Worm (Caenorhabditis elegans) whole organism, L3 larva: Measurements from ENCODE around the gene K11G9.5.
A peak's percentile ranks its signal among the peaks of the same experiment; 100 is the strongest.

Source experiments
- R02D3.7 ChIP-seq: fragments of 150-350 bp; optimal IDR thresholded peaks from 2 replicates; lab custom pipeline; 2014; ENCODE audit warnings: missing biosample characterization, missing genetic modification characterization
- ZK546.5 ChIP-seq: sonication (generic microtip); optimal IDR thresholded peaks from 2 replicates; lab custom pipeline; 2017; ENCODE audit warnings: missing biosample characterization, missing genetic modification characterization
- aly-2 ChIP-seq: fragments of 150-350 bp; optimal IDR thresholded peaks from 2 replicates; lab custom pipeline; 2014; ENCODE audit warnings: missing biosample characterization, missing genetic modification characterization
- ama-1 ChIP-seq: fragments of 150-350 bp; optimal IDR thresholded peaks from 2 replicates; lab custom pipeline; 2018
- ceh-28 ChIP-seq: fragments of 150-350 bp; optimal IDR thresholded peaks from 2 replicates; lab custom pipeline; 2014; ENCODE audit warnings: missing biosample characterization, missing genetic modification reagents, missing genetic modification characterization
- ceh-82 ChIP-seq: fragments of 150-350 bp; optimal IDR thresholded peaks from 2 replicates; lab custom pipeline; 2014; ENCODE audit warnings: missing biosample characterization, missing genetic modification characterization
- ceh-9 ChIP-seq: sonication (generic microtip); optimal IDR thresholded peaks from 2 replicates; lab custom pipeline; 2018; ENCODE audit warnings: missing biosample characterization, missing genetic modification characterization
- daf-12 ChIP-seq: fragments of 150-350 bp; optimal IDR thresholded peaks from 2 replicates; lab custom pipeline; 2014; ENCODE audit warnings: missing biosample characterization, missing genetic modification reagents, missing genetic modification characterization
- egl-27 ChIP-seq: sonication (generic microtip); optimal IDR thresholded peaks from 4 replicates; lab custom pipeline; 2017; ENCODE audit warnings: missing biosample characterization, missing genetic modification reagents, missing genetic modification characterization
- egl-5 ChIP-seq: fragments of 150-350 bp; optimal IDR thresholded peaks from 2 replicates; lab custom pipeline; 2017; ENCODE audit warnings: missing biosample characterization, missing genetic modification reagents, missing genetic modification characterization, inconsistent platforms
- elt-1 ChIP-seq: fragments of 150-350 bp; optimal IDR thresholded peaks from 2 replicates; lab custom pipeline; 2014; ENCODE audit warnings: missing biosample characterization, missing genetic modification characterization
- elt-2 ChIP-seq: sonication (generic microtip); optimal IDR thresholded peaks from 2 replicates; lab custom pipeline; 2016; ENCODE audit warnings: missing genetic modification reagents, mild to moderate bottlenecking, missing genetic modification characterization, missing compliant biosample characterization
- eor-1 ChIP-seq, 2 experiments: fragments of 150-350 bp; optimal IDR thresholded peaks; 2 replicates each; lab custom pipeline; 2014 to 2018; ENCODE audit warnings: missing biosample characterization in 2 of 2, missing genetic modification characterization in 2 of 2
- fkh-10 ChIP-seq: sonication (generic microtip); optimal IDR thresholded peaks from 2 replicates; lab custom pipeline; 2017; ENCODE audit warnings: missing biosample characterization, missing genetic modification reagents, missing genetic modification characterization
- fkh-2 ChIP-seq: fragments of 150-350 bp; optimal IDR thresholded peaks from 2 replicates; lab custom pipeline; 2014; ENCODE audit warnings: missing biosample characterization, missing genetic modification reagents, missing genetic modification characterization
- hmg-11 ChIP-seq: sonication (generic microtip); optimal IDR thresholded peaks from 2 replicates; lab custom pipeline; 2016; ENCODE audit warnings: missing genetic modification characterization, missing compliant biosample characterization
- jun-1 ChIP-seq: fragments of 150-350 bp; optimal IDR thresholded peaks from 2 replicates; lab custom pipeline; 2014; ENCODE audit warnings: missing biosample characterization, missing genetic modification reagents, missing genetic modification characterization
- lin-15B ChIP-seq: fragments of 150-350 bp; optimal IDR thresholded peaks from 2 replicates; lab custom pipeline; 2014; ENCODE audit warnings: missing biosample characterization, missing genetic modification characterization
- lin-39 ChIP-seq: fragments of 150-350 bp; optimal IDR thresholded peaks from 2 replicates; lab custom pipeline; 2018; ENCODE audit warnings: missing biosample characterization, missing genetic modification reagents, missing genetic modification characterization
- lsy-12 ChIP-seq: sonication (generic microtip); optimal IDR thresholded peaks from 2 replicates; lab custom pipeline; 2016; ENCODE audit warnings: mild to moderate bottlenecking, missing genetic modification characterization, missing compliant biosample characterization
- mdl-1 ChIP-seq: fragments of 150-350 bp; optimal IDR thresholded peaks from 2 replicates; lab custom pipeline; 2014; ENCODE audit warnings: missing biosample characterization, missing genetic modification characterization
- mml-1 ChIP-seq: fragments of 150-350 bp; sonication (generic microtip); optimal IDR thresholded peaks from 3 replicates; lab custom pipeline; 2014; ENCODE audit warnings: missing biosample characterization, missing genetic modification characterization
- nfya-1 ChIP-seq: sonication (generic microtip); optimal IDR thresholded peaks from 2 replicates; lab custom pipeline; 2017; ENCODE audit warnings: missing genetic modification characterization, mild to moderate bottlenecking, missing compliant biosample characterization, antibody characterized with exemption, moderate library complexity; ENCODE audit not compliant: insufficient read depth
- nhr-11 ChIP-seq: fragments of 150-350 bp; optimal IDR thresholded peaks from 2 replicates; lab custom pipeline; 2014; ENCODE audit warnings: missing biosample characterization, missing genetic modification characterization
- nhr-12 ChIP-seq: fragments of 150-350 bp; optimal IDR thresholded peaks from 2 replicates; lab custom pipeline; 2014; ENCODE audit warnings: missing biosample characterization, missing genetic modification characterization
- nhr-23 ChIP-seq: fragments of 150-350 bp; optimal IDR thresholded peaks from 2 replicates; lab custom pipeline; 2014; ENCODE audit warnings: missing biosample characterization, missing genetic modification reagents, missing genetic modification characterization
- nhr-237 ChIP-seq: fragments of 150-350 bp; optimal IDR thresholded peaks from 2 replicates; lab custom pipeline; 2014; ENCODE audit warnings: missing biosample characterization, missing genetic modification characterization
- nhr-25 ChIP-seq: sonication (generic microtip); optimal IDR thresholded peaks from 2 replicates; lab custom pipeline; 2017; ENCODE audit warnings: missing biosample characterization, missing genetic modification characterization
- nhr-43 ChIP-seq: sonication (generic microtip); optimal IDR thresholded peaks from 2 replicates; lab custom pipeline; 2016; ENCODE audit warnings: mild to moderate bottlenecking, missing genetic modification characterization, missing compliant biosample characterization; ENCODE audit not compliant: poor library complexity, severe bottlenecking
- nhr-76 ChIP-seq: fragments of 150-350 bp; sonication (generic microtip); optimal IDR thresholded peaks from 5 replicates; lab custom pipeline; 2014; ENCODE audit warnings: missing biosample characterization, missing genetic modification characterization
- nhr-77 ChIP-seq: fragments of 150-350 bp; optimal IDR thresholded peaks from 2 replicates; lab custom pipeline; 2014; ENCODE audit warnings: missing biosample characterization, missing genetic modification characterization
- pha-4 ChIP-seq: fragments of 150-350 bp; optimal IDR thresholded peaks from 2 replicates; lab custom pipeline; 2014; ENCODE audit warnings: missing biosample characterization, missing genetic modification reagents, missing genetic modification characterization
- pqm-1 ChIP-seq: fragments of 150-350 bp; optimal IDR thresholded peaks from 2 replicates; lab custom pipeline; 2017; ENCODE audit warnings: missing biosample characterization, missing genetic modification characterization, inconsistent platforms
- skn-1 ChIP-seq: fragments of 150-350 bp; optimal IDR thresholded peaks from 2 replicates; lab custom pipeline; 2014; ENCODE audit warnings: missing biosample characterization, missing genetic modification characterization
- snpc-4 ChIP-seq: fragments of 150-350 bp; optimal IDR thresholded peaks from 2 replicates; lab custom pipeline; 2014; ENCODE audit warnings: missing biosample characterization, missing genetic modification characterization
- tbx-2 ChIP-seq: sonication (generic microtip); optimal IDR thresholded peaks from 2 replicates; lab custom pipeline; 2016; ENCODE audit warnings: mild to moderate bottlenecking, missing genetic modification characterization, missing compliant biosample characterization
- ztf-11 ChIP-seq: fragments of 150-350 bp; optimal IDR thresholded peaks from 2 replicates; lab custom pipeline; 2014; ENCODE audit warnings: missing biosample characterization, missing genetic modification characterization

Gene K11G9.5

DNA sequence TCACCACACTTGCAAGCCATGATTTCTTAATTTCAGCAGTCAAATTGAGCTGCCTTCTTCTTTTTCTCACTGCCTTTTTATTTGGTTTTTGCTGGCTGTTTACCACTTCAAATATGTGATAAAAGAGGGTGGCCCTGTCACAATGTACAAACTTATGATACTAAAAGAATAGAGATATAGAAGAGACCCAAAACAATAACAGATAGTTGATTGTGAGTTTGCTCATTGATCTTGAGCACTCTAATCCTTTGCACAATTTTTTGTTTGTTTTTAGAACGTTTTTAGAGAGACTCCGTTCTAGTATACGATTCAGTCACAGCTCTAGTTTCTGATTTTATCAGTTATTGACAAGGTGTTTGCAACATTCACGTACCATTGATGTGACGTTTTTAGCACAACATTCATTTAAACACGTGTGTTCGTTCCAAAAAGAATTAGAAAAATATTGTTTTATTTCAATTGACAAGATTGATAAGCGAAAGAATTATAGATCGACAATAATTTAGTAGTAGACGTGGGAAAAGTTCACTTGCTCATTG, 3.6 kb upstream of the K11G9.5 start, which contains the start of gene mtl-1:
Gene mtl-1, minus strand, starts transcription at position 51 of the 539 bp plus-strand sequence.
- no peak for TF ChIP-seq nhr-237 (tag; lab: Kevin White, UChicago)
- TF ChIP-seq nhr-11 (tag; lab: Kevin White, UChicago): no peak
- peak; percentile 84 for TF ChIP-seq pqm-1 (tag; lab: Kevin White, UChicago)
- no peak for TF ChIP-seq nhr-12 (tag; lab: Kevin White, UChicago)
- TF ChIP-seq eor-1 (tag; optimal IDR thresholded peaks at IDR 0.05; lab: Kevin White, UChicago): no peak
- no peak for TF ChIP-seq ceh-82 (tag; lab: Kevin White, UChicago)
- no peak for TF ChIP-seq lsy-12 (tag; lab: Kevin White, UChicago)
- no peak for TF ChIP-seq nhr-43 (tag; lab: Kevin White, UChicago)
- no peak for TF ChIP-seq daf-12 (tag; lab: Kevin White, UChicago)
- TF ChIP-seq R02D3.7 (tag; lab: Kevin White, UChicago): no peak
- no peak for TF ChIP-seq ceh-28 (tag; lab: Kevin White, UChicago)
- TF ChIP-seq nhr-23 (tag; lab: Kevin White, UChicago): no peak
- no peak for TF ChIP-seq nfya-1 (tag; lab: Kevin White, UChicago)
- peak; percentile 53 for TF ChIP-seq elt-2 (tag; lab: Kevin White, UChicago)
- TF ChIP-seq ZK546.5 (tag; lab: Kevin White, UChicago): no peak
- no peak for TF ChIP-seq hmg-11 (tag; lab: Kevin White, UChicago)
- no peak for TF ChIP-seq ztf-11 (tag; lab: Kevin White, UChicago)
- no peak for TF ChIP-seq nhr-25 (tag; lab: Kevin White, UChicago)
- no peak for TF ChIP-seq nhr-77 (tag; lab: Kevin White, UChicago)
- no peak for TF ChIP-seq mdl-1 (tag; lab: Kevin White, UChicago)
- no peak for TF ChIP-seq lin-15B (tag; lab: Kevin White, UChicago)
- no peak for TF ChIP-seq mml-1 (tag; lab: Kevin White, UChicago)
- no peak for TF ChIP-seq fkh-10 (GFP tag; lab: Kevin White, UChicago)
- TF ChIP-seq pha-4 (tag; lab: Kevin White, UChicago): peak; percentile 37
- TF ChIP-seq tbx-2: no peak
- no peak for TF ChIP-seq snpc-4 (tag; lab: Kevin White, UChicago)
- TF ChIP-seq fkh-2 (tag; lab: Kevin White, UChicago): no peak
- no peak for TF ChIP-seq nhr-76
- TF ChIP-seq elt-1 (tag; lab: Kevin White, UChicago): no peak
- no peak for TF ChIP-seq aly-2 (tag; lab: Kevin White, UChicago)
- TF ChIP-seq jun-1 (tag; lab: Kevin White, UChicago): no peak
- peak; percentile 8 for TF ChIP-seq ama-1 (lab: Kevin White, UChicago)

DNA sequence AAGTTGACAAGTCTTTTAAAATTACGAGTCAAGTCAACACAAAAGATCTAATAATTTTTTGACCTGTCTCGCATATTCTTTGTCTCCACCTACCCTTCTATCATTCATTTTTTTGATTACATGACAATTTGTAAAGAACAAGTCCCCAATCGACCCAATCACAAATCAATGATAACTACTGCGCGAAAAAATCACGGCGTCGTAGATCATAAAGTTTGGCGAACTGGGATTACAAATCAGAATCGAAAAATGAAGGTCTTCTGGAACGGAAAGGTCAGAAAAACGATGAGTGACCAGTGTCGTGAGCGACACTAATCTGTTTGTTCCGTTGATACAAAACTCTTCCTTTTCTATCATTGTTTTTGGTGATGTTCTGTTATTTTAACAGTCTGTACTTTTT, 1.8 kb upstream of the K11G9.5 start:
- TF ChIP-seq nhr-43 (tag; lab: Kevin White, UChicago): no peak
- no peak for TF ChIP-seq ceh-9 (tag; lab: Kevin White, UChicago)
- TF ChIP-seq pha-4 (tag; lab: Kevin White, UChicago): no peak
- peak; percentile 62 for TF ChIP-seq nhr-25 (tag; lab: Kevin White, UChicago)
- no peak for TF ChIP-seq egl-5 (tag; lab: Kevin White, UChicago)

DNA sequence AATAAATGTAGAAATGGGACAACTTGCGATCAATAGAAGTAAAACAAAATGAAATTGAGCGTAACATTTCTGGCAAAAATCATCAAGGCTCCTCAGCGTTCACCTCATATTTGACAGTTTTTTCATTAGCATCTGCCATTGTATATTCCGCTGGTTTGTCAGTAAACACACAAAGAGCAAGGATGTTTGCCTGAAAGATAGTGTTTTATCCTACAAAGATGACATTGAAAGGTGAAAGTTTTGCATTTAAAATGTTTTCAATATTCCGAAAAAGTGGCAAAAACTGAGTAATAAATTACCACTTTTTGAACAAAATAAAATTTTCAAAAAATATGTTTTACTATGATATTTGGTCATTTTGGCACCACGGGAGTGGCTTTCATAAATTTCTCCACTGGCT, 2.3 kb downstream of the K11G9.5 start:
- no peak for TF ChIP-seq nhr-11 (tag; lab: Kevin White, UChicago)
- TF ChIP-seq ztf-11 (tag; lab: Kevin White, UChicago): no peak
- TF ChIP-seq daf-12 (tag; lab: Kevin White, UChicago): no peak
- TF ChIP-seq ceh-28 (tag; lab: Kevin White, UChicago): no peak
- no peak for TF ChIP-seq eor-1 (tag; optimal IDR thresholded peaks at IDR 0.05; lab: Kevin White, UChicago)
- no peak for TF ChIP-seq lin-39 (tag; lab: Kevin White, UChicago)
- TF ChIP-seq elt-1 (tag; lab: Kevin White, UChicago): no peak
- TF ChIP-seq egl-27 (tag; lab: Kevin White, UChicago): no peak
- no peak for TF ChIP-seq skn-1 (tag; lab: Kevin White, UChicago)
